Fruit fly (Drosophila melanogaster): ENCODE results near the gene Meltrin.

Gene Meltrin

dm6 chr3R:14714904-14715588 lies 18.0 kb upstream of the Meltrin start (continued):
- TF ChIP-seq Hey (tag; optimal IDR thresholded peaks at IDR 0.05) (no peak), bbx (GFP tag; IDR thresholded peaks at IDR 0.05; ENCODE audit: partially characterized antibody) (no peak), Abd-B (GFP tag; optimal IDR thresholded peaks at IDR 0.05) (no peak), CG15073 (GFP tag; optimal IDR thresholded peaks at IDR 0.05) (no peak), CG8290 (GFP tag; optimal IDR thresholded peaks at IDR 0.05) (no peak), CG8290 (tag; optimal IDR thresholded peaks at IDR 0.05) (no peak), HLH4C (GFP tag; IDR thresholded peaks at IDR 0.05; ENCODE audit: partially characterized antibody) (no peak), CG7372 (GFP tag; IDR thresholded peaks at IDR 0.05) (no peak), jumu (GFP tag; optimal IDR thresholded peaks at IDR 0.05) (peak; percentile 11), twi (tag; optimal IDR thresholded peaks at IDR 0.05) (no peak), dpn (GFP tag; optimal IDR thresholded peaks at IDR 0.05) (peak; percentile 0 to 15), Vsx1 (GFP tag; optimal IDR thresholded peaks at IDR 0.05) (peak; percentile 14), CG10267 (tag; optimal IDR thresholded peaks at IDR 0.05) (no peak), Bdp1 (GFP tag; optimal IDR thresholded peaks at IDR 0.05) (no peak), CG4617 (GFP tag; optimal IDR thresholded peaks at IDR 0.05; ENCODE audit: borderline replicate concordance) (no peak), CG12299 (tag; optimal IDR thresholded peaks at IDR 0.05) (no peak), CG32532 (GFP tag; IDR thresholded peaks at IDR 0.05) (no peak), jigr1 (GFP tag; IDR thresholded peaks at IDR 0.05) (0 out of 3 replicates have a peak, but pooled peaks have one; percentile 26), zfh2 (GFP tag; optimal IDR thresholded peaks at IDR 0.05) (no peak), cas (GFP tag; IDR thresholded peaks at IDR 0.05) (no peak), CG9932 (GFP tag; IDR thresholded peaks at IDR 0.05) (no peak), Bteb2 (GFP tag; optimal IDR thresholded peaks at IDR 0.05) (no peak), unpg (GFP tag; optimal IDR thresholded peaks at IDR 0.05) (peak; percentile 77), Sry-δ (GFP tag; optimal IDR thresholded peaks at IDR 0.05) (no peak), CG16813 (GFP tag; IDR thresholded peaks at IDR 0.05; ENCODE audit: partially characterized antibody) (no peak), Drgx (GFP tag; IDR thresholded peaks at IDR 0.05) (peak; percentile 98), ham (GFP tag; IDR thresholded peaks at IDR 0.05) (no peak), CrebB (tag; optimal IDR thresholded peaks at IDR 0.05) (no peak), Doc3 (GFP tag; IDR thresholded peaks at IDR 0.05; ENCODE audit: partially characterized antibody) (no peak), Scr (GFP tag; IDR thresholded peaks at IDR 0.05; ENCODE audit: partially characterized antibody) (no peak), CG17359 (tag; optimal IDR thresholded peaks at IDR 0.05) (peak; percentile 57), tio (GFP tag; optimal IDR thresholded peaks at IDR 0.05) (peak; percentile 15), Kr (GFP tag; optimal IDR thresholded peaks at IDR 0.05) (no peak), Opbp (GFP tag; IDR thresholded peaks at IDR 0.05; ENCODE audit: partially characterized antibody) (peak; percentile 55; the same call in 1 of the 3 replicates), CG13296 (GFP tag; optimal IDR thresholded peaks at IDR 0.05) (no peak), pros (GFP tag; optimal IDR thresholded peaks at IDR 0.05) (no peak), sim (GFP tag; IDR thresholded peaks at IDR 0.05) (peak; percentile 32; the same call in 1 of the 2 replicates), HLH3B (GFP tag; IDR thresholded peaks at IDR 0.05) (no peak), crol (GFP tag; IDR thresholded peaks at IDR 0.05) (peak; percentile 98), CG42726 (GFP tag; IDR thresholded peaks at IDR 0.05; ENCODE audit: partially characterized antibody) (no peak), CG12104 (GFP tag; optimal IDR thresholded peaks at IDR 0.05) (no peak), chn (GFP tag; optimal IDR thresholded peaks at IDR 0.05) (peak; percentile 39), CkIIα-i1 (GFP tag; IDR thresholded peaks at IDR 0.05) (no peak), ash1 (GFP tag; optimal IDR thresholded peaks at IDR 0.05) (no peak), lola (GFP tag; optimal IDR thresholded peaks at IDR 0.05) (peak in 1 of 3 experiments; percentile 68), ssp (GFP tag; IDR thresholded peaks at IDR 0.05) (no peak), CG9609 (GFP tag; optimal IDR thresholded peaks at IDR 0.05) (no peak), Dfd (GFP tag; optimal IDR thresholded peaks at IDR 0.05) (no peak), lbe (GFP tag; optimal IDR thresholded peaks at IDR 0.05) (peak; percentile 29), CG9437 (GFP tag; optimal IDR thresholded peaks at IDR 0.05) (peak; percentile 25)

Data from whole organism, embryonic.